Fruit fly (Drosophila melanogaster) Kc167 (cell line): Measurements from ENCODE around the gene PolD1.

Experiments
- Myc ChIP-seq: fragments of >200 bp; optimal IDR thresholded peaks from 2 replicates; lab custom pipeline; 2017; ENCODE audit warnings: missing external identifiers
- h ChIP-seq: fragments of >200 bp; optimal IDR thresholded peaks from 3 replicates; lab custom pipeline; 2018; ENCODE audit warnings: missing external identifiers
- insv ChIP-seq: fragments of >200 bp; optimal IDR thresholded peaks from 3 replicates; lab custom pipeline; 2018; ENCODE audit warnings: missing external identifiers

dm6 chr3L:16016911-16017310 lies 29.3 kb upstream of the PolD1 start:
- TF ChIP-seq insv (lab: Kevin White, UChicago), result no peak
- TF ChIP-seq Myc, result no peak
- no peak for TF ChIP-seq h (lab: Kevin White, UChicago)
